Fruit fly (Drosophila melanogaster): ENCODE measurements around the gene CG12106.

Gene CG12106

dm6 chrX:9193604-9194003 is at the start of gene CG12106:
CG12106 (plus strand) TSS chrX:9193898.
- TF ChIP-seq fkh (GFP tag; optimal IDR thresholded peaks at IDR 0.05): peak; percentile 72
- TF ChIP-seq topi (GFP tag; optimal IDR thresholded peaks at IDR 0.05): peak; percentile 60
- peak; percentile 56 for TF ChIP-seq Gug (GFP tag; IDR thresholded peaks at IDR 0.05)
- no peak for TF ChIP-seq CG8632 (GFP tag; optimal IDR thresholded peaks at IDR 0.05)
- no peak for TF ChIP-seq net (GFP tag; optimal IDR thresholded peaks at IDR 0.05)
- TF ChIP-seq CG15336 (GFP tag; IDR thresholded peaks at IDR 0.05): peak; percentile 52
- no peak for TF ChIP-seq CG6854 (GFP tag; optimal IDR thresholded peaks at IDR 0.05)
- no peak for TF ChIP-seq svp (GFP tag)
- no peak for TF ChIP-seq fd59A (GFP tag; optimal IDR thresholded peaks at IDR 0.05)
- no peak for TF ChIP-seq vri (GFP tag; optimal IDR thresholded peaks at IDR 0.05)
- no peak for TF ChIP-seq dsx (GFP tag; optimal IDR thresholded peaks at IDR 0.05; ENCODE audit: poor library complexity, severe bottlenecking)
- TF ChIP-seq CG1621 (tag; optimal IDR thresholded peaks at IDR 0.05): peak; percentile 31
- TF ChIP-seq spab (GFP tag; optimal IDR thresholded peaks at IDR 0.05): no peak
- TF ChIP-seq CG6792 (GFP tag; optimal IDR thresholded peaks at IDR 0.05): peak; percentile 38
- TF ChIP-seq Hr39 (GFP tag; optimal IDR thresholded peaks at IDR 0.05): peak; percentile 64
- peak; percentile 56 for TF ChIP-seq esn (GFP tag; optimal IDR thresholded peaks at IDR 0.05)
- TF ChIP-seq lz (GFP tag; optimal IDR thresholded peaks at IDR 0.05): peak; percentile 63
- peak; percentile 62 for TF ChIP-seq pdm3 (GFP tag; optimal IDR thresholded peaks at IDR 0.05)
- TF ChIP-seq cyc (GFP tag; optimal IDR thresholded peaks at IDR 0.05): peak; percentile 65
- TF ChIP-seq Blimp-1 (GFP tag; optimal IDR thresholded peaks at IDR 0.05): no peak
- no peak for TF ChIP-seq eg (GFP tag; IDR thresholded peaks at IDR 0.05)
- peak; percentile 21 for TF ChIP-seq CG11762 (GFP tag; optimal IDR thresholded peaks at IDR 0.05; ENCODE audit: insufficient read depth)
- peak; percentile 47 for TF ChIP-seq acj6 (GFP tag; optimal IDR thresholded peaks at IDR 0.05)
- TF ChIP-seq Sox102F (GFP tag; optimal IDR thresholded peaks at IDR 0.05): no peak
- peak; percentile 56 for TF ChIP-seq CG3032 (tag; optimal IDR thresholded peaks at IDR 0.05)
- peak; percentile 46 for TF ChIP-seq achi (GFP tag; optimal IDR thresholded peaks at IDR 0.05)
- TF ChIP-seq fd85E (GFP tag; optimal IDR thresholded peaks at IDR 0.05): no peak
- TF ChIP-seq Hr4 (GFP tag; optimal IDR thresholded peaks at IDR 0.05): peak; percentile 60
- peak; percentile 60 for TF ChIP-seq OdsH (GFP tag; optimal IDR thresholded peaks at IDR 0.05)
- TF ChIP-seq ss (GFP tag; optimal IDR thresholded peaks at IDR 0.05): no peak
- TF ChIP-seq CG3919 (GFP tag; optimal IDR thresholded peaks at IDR 0.05): no peak
- no peak for TF ChIP-seq CG34406 (GFP tag; optimal IDR thresholded peaks at IDR 0.05)
- peak; percentile 47 for TF ChIP-seq Ets21C (GFP tag; optimal IDR thresholded peaks at IDR 0.05)
- no peak for TF ChIP-seq CG7368 (GFP tag; optimal IDR thresholded peaks at IDR 0.05)
- TF ChIP-seq Eip75B (GFP tag; optimal IDR thresholded peaks at IDR 0.05): peak; percentile 42
- no peak for TF ChIP-seq Lpt (GFP tag; optimal IDR thresholded peaks at IDR 0.05)
- TF ChIP-seq Sox15 (GFP tag; optimal IDR thresholded peaks at IDR 0.05): no peak
- TF ChIP-seq CG8119 (GFP tag; IDR thresholded peaks at IDR 0.05): no peak
- TF ChIP-seq CG10631 (GFP tag; optimal IDR thresholded peaks at IDR 0.05): peak; percentile 17
- TF ChIP-seq Met (GFP tag; optimal IDR thresholded peaks at IDR 0.05): peak; percentile 52
- no peak for TF ChIP-seq CG32006 (GFP tag; optimal IDR thresholded peaks at IDR 0.05)
- no peak for TF ChIP-seq CG6163 (GFP tag; IDR thresholded peaks at IDR 0.05)
- peak; percentile 5 for TF ChIP-seq CG8319 (GFP tag; optimal IDR thresholded peaks at IDR 0.05)
- TF ChIP-seq Eip78C (GFP tag): peak; percentile 87
- TF ChIP-seq CG4318 (GFP tag; optimal IDR thresholded peaks at IDR 0.05): peak; percentile 37
- no peak for TF ChIP-seq CG6276 (GFP tag; optimal IDR thresholded peaks at IDR 0.05)
- TF ChIP-seq Eip93F (GFP tag; optimal IDR thresholded peaks at IDR 0.05): no peak
- peak; percentile 53 for TF ChIP-seq CG10669 (GFP tag; optimal IDR thresholded peaks at IDR 0.05)
- peak; percentile 45 for TF ChIP-seq Sox14 (GFP tag; optimal IDR thresholded peaks at IDR 0.05)
- TF ChIP-seq CG16779 (tag; optimal IDR thresholded peaks at IDR 0.05): no peak
- TF ChIP-seq Ets96B (tag; optimal IDR thresholded peaks at IDR 0.05): no peak
- no peak for TF ChIP-seq Hr38 (GFP tag; optimal IDR thresholded peaks at IDR 0.05)
- TF ChIP-seq CG6808 (GFP tag; optimal IDR thresholded peaks at IDR 0.05): no peak
